Fruit fly (Drosophila melanogaster) whole organism, prepupa: ENCODE results near the gene Fancl.

Experiments used
- Blimp-1 ChIP-seq: fragments of 200-800 bp; sonication (Bioruptor generic); optimal IDR thresholded peaks from 3 replicates; lab custom pipeline; 2017; ENCODE audit warnings: missing biosample characterization, missing genetic modification characterization, mild to moderate bottlenecking, moderate library complexity, missing genetic modification reagents
- CG10631 ChIP-seq: fragments of 200-800 bp; sonication (Bioruptor generic); optimal IDR thresholded peaks from 2 replicates; lab custom pipeline; 2016; ENCODE audit warnings: missing biosample characterization, missing genetic modification characterization
- CG11762 ChIP-seq: fragments of 200-800 bp; sonication (Bioruptor generic); optimal IDR thresholded peaks from 3 replicates; lab custom pipeline; 2016; ENCODE audit warnings: missing biosample characterization, missing genetic modification characterization; ENCODE audit not compliant: insufficient read depth
- CG11902 ChIP-seq: fragments of 200-800 bp; sonication (Bioruptor generic); optimal IDR thresholded peaks from 3 replicates; lab custom pipeline; 2016; ENCODE audit warnings: missing biosample characterization, missing genetic modification characterization
- CG15336 ChIP-seq: fragments of 200-800 bp; sonication (Bioruptor generic); IDR thresholded peaks from 2 replicates; pipeline ENCODE4 v1.3.6; 2022; ENCODE audit warnings: missing biosample characterization, missing genetic modification characterization
- CG1621 ChIP-seq: fragments of 200-800 bp; sonication (Bioruptor generic); optimal IDR thresholded peaks from 3 replicates; lab custom pipeline; 2018; ENCODE audit warnings: missing biosample characterization, mild to moderate bottlenecking, missing genetic modification characterization
- CG16779 ChIP-seq: fragments of 200-800 bp; sonication (Bioruptor generic); optimal IDR thresholded peaks from 3 replicates; lab custom pipeline; 2017; ENCODE audit warnings: missing biosample characterization, mild to moderate bottlenecking, missing genetic modification characterization
- CG3032 ChIP-seq: fragments of 200-800 bp; optimal IDR thresholded peaks from 2 replicates; lab custom pipeline; 2019; ENCODE audit warnings: missing biosample characterization, mild to moderate bottlenecking, missing genetic modification characterization, moderate library complexity
- CG31627 ChIP-seq: fragments of 200-800 bp; sonication (Bioruptor generic); optimal IDR thresholded peaks from 3 replicates; lab custom pipeline; 2016; ENCODE audit warnings: missing biosample characterization, missing genetic modification characterization
- CG3919 ChIP-seq: fragments of 200-800 bp; sonication (Bioruptor generic); optimal IDR thresholded peaks from 3 replicates; lab custom pipeline; 2016; ENCODE audit warnings: missing biosample characterization, missing genetic modification characterization
- CG4318 ChIP-seq: fragments of 200-800 bp; sonication (Bioruptor generic); optimal IDR thresholded peaks from 3 replicates; lab custom pipeline; 2017; ENCODE audit warnings: missing biosample characterization, mild to moderate bottlenecking, missing genetic modification characterization
- CG6163 ChIP-seq: fragments of 200-800 bp; sonication (Bioruptor generic); IDR thresholded peaks from 3 replicates; pipeline ENCODE4 v1.3.6; 2022; ENCODE audit warnings: missing biosample characterization, missing genetic modification characterization
- CG6276 ChIP-seq: fragments of 200-800 bp; sonication (Bioruptor generic); optimal IDR thresholded peaks from 2 replicates; lab custom pipeline; 2017; ENCODE audit warnings: missing biosample characterization, mild to moderate bottlenecking, missing genetic modification characterization
- CG6792 ChIP-seq: fragments of 200-800 bp; sonication (Bioruptor generic); optimal IDR thresholded peaks from 3 replicates; lab custom pipeline; 2016; ENCODE audit warnings: missing biosample characterization, missing genetic modification characterization
- CG6808 ChIP-seq: fragments of 200-800 bp; sonication (Bioruptor generic); optimal IDR thresholded peaks from 3 replicates; lab custom pipeline; 2017; ENCODE audit warnings: missing biosample characterization, missing genetic modification characterization, mild to moderate bottlenecking, moderate library complexity, missing genetic modification reagents
- CG6854 ChIP-seq: fragments of 200-800 bp; sonication (Bioruptor generic); optimal IDR thresholded peaks from 2 replicates; lab custom pipeline; 2017; ENCODE audit warnings: missing biosample characterization, mild to moderate bottlenecking, missing genetic modification characterization
- CG7368 ChIP-seq: fragments of 200-800 bp; sonication (Bioruptor generic); optimal IDR thresholded peaks from 3 replicates; lab custom pipeline; 2016; ENCODE audit warnings: missing biosample characterization, missing genetic modification characterization
- CG8319 ChIP-seq: fragments of 200-800 bp; sonication (Bioruptor generic); optimal IDR thresholded peaks from 3 replicates; lab custom pipeline; 2016; ENCODE audit warnings: missing biosample characterization, missing genetic modification characterization
- CG8632 ChIP-seq: fragments of 200-800 bp; sonication (Bioruptor generic); optimal IDR thresholded peaks from 3 replicates; lab custom pipeline; 2016; ENCODE audit warnings: missing biosample characterization, missing genetic modification characterization
- CG9139 ChIP-seq: fragments of 200-800 bp; sonication (Bioruptor generic); optimal IDR thresholded peaks from 3 replicates; lab custom pipeline; 2017; ENCODE audit warnings: missing biosample characterization, mild to moderate bottlenecking, missing genetic modification characterization
- Eip75B ChIP-seq: fragments of 200-800 bp; sonication (Bioruptor generic); optimal IDR thresholded peaks from 3 replicates; lab custom pipeline; 2016; ENCODE audit warnings: missing biosample characterization, missing genetic modification characterization
- Eip93F ChIP-seq: fragments of 200-800 bp; sonication (Bioruptor generic); optimal IDR thresholded peaks from 2 replicates; lab custom pipeline; 2016; ENCODE audit warnings: missing biosample characterization, mild to moderate bottlenecking, missing genetic modification characterization
- Ets21C ChIP-seq: fragments of 200-800 bp; sonication (Bioruptor generic); optimal IDR thresholded peaks from 3 replicates; lab custom pipeline; 2016; ENCODE audit warnings: missing biosample characterization, missing genetic modification characterization
- Ets96B ChIP-seq: fragments of 200-800 bp; optimal IDR thresholded peaks from 2 replicates; lab custom pipeline; 2019; ENCODE audit warnings: missing biosample characterization, mild to moderate bottlenecking, missing genetic modification characterization, moderate library complexity
- Gug ChIP-seq: fragments of 200-800 bp; sonication (Bioruptor generic); IDR thresholded peaks from 2 replicates; pipeline ENCODE4 v1.3.6; 2022; ENCODE audit warnings: missing biosample characterization, missing genetic modification characterization
- Hr39 ChIP-seq: fragments of 200-800 bp; sonication (Bioruptor generic); optimal IDR thresholded peaks from 2 replicates; lab custom pipeline; 2016; ENCODE audit warnings: missing biosample characterization, missing genetic modification characterization
- Hr4 ChIP-seq: fragments of 200-800 bp; sonication (Bioruptor generic); optimal IDR thresholded peaks from 3 replicates; lab custom pipeline; 2016; ENCODE audit warnings: missing biosample characterization, missing genetic modification characterization
- Lpt ChIP-seq: fragments of 200-800 bp; sonication (Bioruptor generic); optimal IDR thresholded peaks from 3 replicates; lab custom pipeline; 2016; ENCODE audit warnings: missing biosample characterization, missing genetic modification characterization
- Met ChIP-seq: fragments of 200-800 bp; sonication (Bioruptor generic); optimal IDR thresholded peaks from 3 replicates; lab custom pipeline; 2016; ENCODE audit warnings: missing biosample characterization, missing genetic modification characterization
- OdsH ChIP-seq: fragments of 200-800 bp; sonication (Bioruptor generic); optimal IDR thresholded peaks from 3 replicates; lab custom pipeline; 2016; ENCODE audit warnings: missing biosample characterization, missing genetic modification characterization
- Sox102F ChIP-seq: fragments of 200-800 bp; sonication (Bioruptor generic); optimal IDR thresholded peaks from 2 replicates; lab custom pipeline; 2016; ENCODE audit warnings: missing biosample characterization, mild to moderate bottlenecking, missing genetic modification characterization
- Sox15 ChIP-seq: fragments of 200-800 bp; sonication (Bioruptor generic); optimal IDR thresholded peaks from 3 replicates; lab custom pipeline; 2016; ENCODE audit warnings: missing biosample characterization, missing genetic modification characterization
- achi ChIP-seq: fragments of 200-800 bp; sonication (Bioruptor generic); optimal IDR thresholded peaks from 3 replicates; lab custom pipeline; 2016; ENCODE audit warnings: missing biosample characterization, missing genetic modification characterization
- dac ChIP-seq: fragments of 200-800 bp; sonication (Bioruptor generic); optimal IDR thresholded peaks from 2 replicates; lab custom pipeline; 2017; ENCODE audit warnings: missing biosample characterization, mild to moderate bottlenecking, missing genetic modification characterization
- dsx ChIP-seq: fragments of 200-800 bp; optimal IDR thresholded peaks from 3 replicates; lab custom pipeline; 2019; ENCODE audit warnings: missing biosample characterization, mild to moderate bottlenecking, missing genetic modification characterization, moderate library complexity; ENCODE audit not compliant: poor library complexity, severe bottlenecking
- eg ChIP-seq: fragments of 200-800 bp; sonication (Bioruptor generic); IDR thresholded peaks from 3 replicates; pipeline ENCODE4 v1.3.6; 2022; ENCODE audit warnings: missing biosample characterization, missing genetic modification characterization
- fd85E ChIP-seq: fragments of 200-800 bp; sonication (Bioruptor generic); optimal IDR thresholded peaks from 3 replicates; lab custom pipeline; 2016; ENCODE audit warnings: missing biosample characterization, missing genetic modification characterization
- fkh ChIP-seq: fragments of 200-800 bp; sonication (Bioruptor generic); optimal IDR thresholded peaks from 3 replicates; lab custom pipeline; 2017; ENCODE audit warnings: missing biosample characterization, mild to moderate bottlenecking, missing genetic modification characterization, moderate library complexity
- net ChIP-seq: fragments of 200-800 bp; sonication (Bioruptor generic); optimal IDR thresholded peaks from 3 replicates; lab custom pipeline; 2016; ENCODE audit warnings: missing biosample characterization, missing genetic modification characterization
- salr ChIP-seq, 2 experiments: fragments of 200-800 bp; sonication (Bioruptor generic); optimal IDR thresholded peaks; 3 replicates each; lab custom pipeline; 2016 to 2018; ENCODE audit warnings: missing biosample characterization in 2 of 2, missing genetic modification characterization in 2 of 2, mild to moderate bottlenecking in 1 of 2
- spab ChIP-seq: fragments of 200-800 bp; sonication (Bioruptor generic); optimal IDR thresholded peaks from 2 replicates; lab custom pipeline; 2017; ENCODE audit warnings: missing biosample characterization, mild to moderate bottlenecking, missing genetic modification characterization, missing genetic modification reagents
- svp ChIP-seq: fragments of 200-800 bp; sonication (Bioruptor generic); peaks from one replicate; lab custom pipeline; 2016; ENCODE audit warnings: missing biosample characterization, missing genetic modification characterization
- vri ChIP-seq: fragments of 200-800 bp; sonication (Bioruptor generic); optimal IDR thresholded peaks from 3 replicates; lab custom pipeline; 2016; ENCODE audit warnings: missing biosample characterization, mild to moderate bottlenecking, missing genetic modification characterization

The Fancl gene

dm6 chr3R:10079267-10079987 lies 26.8 kb upstream of the Fancl start (continued):
- TF ChIP-seq achi (GFP tag; lab: Kevin White, UChicago) = peak; percentile 72
- TF ChIP-seq Blimp-1 (GFP tag; lab: Kevin White, UChicago) = peak; percentile 32
- TF ChIP-seq CG11762 (GFP tag; lab: Kevin White, UChicago) = peak; percentile 54
- TF ChIP-seq dac (GFP tag; lab: Kevin White, UChicago) = peak; percentile 13
- peak; percentile 56 for TF ChIP-seq CG8319 (GFP tag; lab: Kevin White, UChicago)
- peak; percentile 11 for TF ChIP-seq CG9139 (GFP tag; lab: Kevin White, UChicago)
- TF ChIP-seq CG31627 (GFP tag; lab: Kevin White, UChicago) = peak; percentile 68
- TF ChIP-seq Hr39 (GFP tag; lab: Kevin White, UChicago) = peak; percentile 54
- peak; percentile 47 for TF ChIP-seq Met (GFP tag; lab: Kevin White, UChicago)
- peak; percentile 47 for TF ChIP-seq spab (GFP tag; lab: Kevin White, UChicago)
- TF ChIP-seq CG16779 (tag; lab: Kevin White, UChicago) = peak; percentile 33
- TF ChIP-seq CG6276 = peak; percentile 36
- TF ChIP-seq CG8632 = peak; percentile 39
- TF ChIP-seq CG7368 (GFP tag; lab: Kevin White, UChicago) = peak; percentile 52
- no peak for TF ChIP-seq CG11902 (GFP tag; lab: Kevin White, UChicago)
- peak; percentile 79 for TF ChIP-seq net (GFP tag; lab: Kevin White, UChicago)
- TF ChIP-seq Sox15 = peak; percentile 38
- peak; percentile 43 for TF ChIP-seq Ets21C (GFP tag; lab: Kevin White, UChicago)
- peak; percentile 65 for TF ChIP-seq Eip75B (GFP tag; lab: Kevin White, UChicago)
- TF ChIP-seq fd85E (GFP tag; lab: Kevin White, UChicago) = no peak
- TF ChIP-seq CG3919 = peak; percentile 64
- TF ChIP-seq Lpt (GFP tag; lab: Kevin White, UChicago) = peak; percentile 37
- TF ChIP-seq salr (GFP tag; optimal IDR thresholded peaks at IDR 0.05; lab: Kevin White, UChicago) = peak; percentile 17 to 51
- peak; percentile 84 for TF ChIP-seq CG6163 (GFP tag; lab: Robert Waterston, UW)
- TF ChIP-seq CG6854 (GFP tag; lab: Kevin White, UChicago) = no peak
- peak; percentile 26 for TF ChIP-seq Sox102F (GFP tag; lab: Kevin White, UChicago)
- peak; percentile 49 for TF ChIP-seq CG6808 (GFP tag; lab: Kevin White, UChicago)
- TF ChIP-seq eg (GFP tag; lab: Robert Waterston, UW) = peak; percentile 90
- peak; percentile 78 for TF ChIP-seq Gug (GFP tag; lab: Robert Waterston, UW)
- TF ChIP-seq Hr4 = peak; percentile 84
- TF ChIP-seq CG1621 (tag; lab: Kevin White, UChicago) = peak; percentile 73
- no peak for TF ChIP-seq fkh (GFP tag; lab: Kevin White, UChicago)
- peak; percentile 1 for TF ChIP-seq dsx
- TF ChIP-seq Eip93F (GFP tag; lab: Kevin White, UChicago) = no peak
- peak; percentile 50 for TF ChIP-seq vri (GFP tag; lab: Kevin White, UChicago)
- peak; percentile 32 for TF ChIP-seq CG6792 (GFP tag; lab: Kevin White, UChicago)
- TF ChIP-seq CG3032 (tag; lab: Kevin White, UChicago) = peak; percentile 72
- peak; percentile 23 for TF ChIP-seq svp (GFP tag; lab: Kevin White, UChicago)
- TF ChIP-seq CG10631 = peak; percentile 73
- TF ChIP-seq CG4318 = peak; percentile 25
- TF ChIP-seq Ets96B (tag; lab: Kevin White, UChicago) = peak; percentile 74
- peak; percentile 82 for TF ChIP-seq CG15336 (GFP tag; lab: Robert Waterston, UW)
- TF ChIP-seq OdsH (GFP tag; lab: Kevin White, UChicago) = peak; percentile 80
- TF ChIP-seq, all 60 proteins: peak for 55
